Worm (Caenorhabditis elegans): ENCODE data around the gene H08J19.1.

Gene H08J19.1

DNA sequence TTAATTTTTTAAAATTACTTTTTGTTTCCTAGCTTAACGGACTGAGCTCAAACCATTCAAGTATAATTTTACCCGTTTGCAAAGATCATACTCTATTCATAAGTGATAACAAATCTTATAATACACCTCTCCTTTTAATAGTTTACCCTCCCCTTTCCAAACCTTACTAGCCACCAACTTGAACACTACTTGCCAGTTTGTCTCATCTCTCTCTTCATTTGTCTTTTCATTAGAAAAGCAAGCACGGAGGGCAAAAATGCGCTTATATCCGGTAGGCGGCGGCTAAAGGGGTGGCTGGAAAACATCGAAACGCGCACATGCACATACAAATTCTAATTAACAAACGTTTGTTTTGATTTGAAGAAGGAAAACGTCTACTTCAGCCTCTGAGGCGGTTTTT is 12.2 kb downstream of the H08J19.1 start:
- no peak for TF ChIP-seq unc-62 (GFP tag; optimal IDR thresholded peaks at IDR 0.05)

DNA sequence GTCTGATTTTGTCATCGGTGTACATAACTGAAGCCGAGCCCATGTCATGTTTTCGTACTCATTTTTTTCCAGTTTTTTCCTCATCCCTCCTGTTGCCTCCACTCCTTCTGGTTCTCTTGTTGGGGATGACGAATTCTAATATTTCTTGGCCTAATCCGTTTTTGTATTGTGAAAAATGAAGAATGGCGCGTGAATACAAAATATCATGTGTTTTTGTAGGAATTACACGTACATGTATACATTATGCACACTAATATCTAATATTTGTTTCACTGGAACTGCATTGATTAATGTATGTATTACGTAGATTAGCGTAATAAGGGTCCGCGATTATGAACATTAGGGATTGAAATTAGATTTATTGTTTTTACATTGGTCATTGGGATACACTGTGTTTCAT is 12.9 kb downstream of the H08J19.1 start:
- no peak for TF ChIP-seq unc-62 (GFP tag; optimal IDR thresholded peaks at IDR 0.05)

DNA sequence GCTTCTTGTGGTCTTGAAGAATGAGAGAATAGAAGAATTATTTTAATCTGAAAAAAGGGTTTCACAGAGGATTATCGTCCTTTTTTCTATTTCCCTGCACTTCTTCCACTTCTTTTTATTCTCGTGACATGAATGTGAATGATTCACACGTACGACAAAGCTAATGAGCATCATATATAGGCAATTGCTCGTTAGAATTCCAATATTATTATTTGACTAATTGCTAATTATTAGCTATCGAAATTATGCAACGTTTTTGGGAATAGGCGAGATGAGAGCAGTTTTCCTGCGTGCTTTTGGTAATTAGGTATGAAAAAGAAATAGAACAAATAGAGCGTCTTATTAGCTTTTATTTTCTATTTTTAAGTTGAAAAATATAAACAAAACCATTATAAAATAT is 15.0 kb downstream of the H08J19.1 start:
- no peak for TF ChIP-seq unc-62 (GFP tag; optimal IDR thresholded peaks at IDR 0.05)

DNA sequence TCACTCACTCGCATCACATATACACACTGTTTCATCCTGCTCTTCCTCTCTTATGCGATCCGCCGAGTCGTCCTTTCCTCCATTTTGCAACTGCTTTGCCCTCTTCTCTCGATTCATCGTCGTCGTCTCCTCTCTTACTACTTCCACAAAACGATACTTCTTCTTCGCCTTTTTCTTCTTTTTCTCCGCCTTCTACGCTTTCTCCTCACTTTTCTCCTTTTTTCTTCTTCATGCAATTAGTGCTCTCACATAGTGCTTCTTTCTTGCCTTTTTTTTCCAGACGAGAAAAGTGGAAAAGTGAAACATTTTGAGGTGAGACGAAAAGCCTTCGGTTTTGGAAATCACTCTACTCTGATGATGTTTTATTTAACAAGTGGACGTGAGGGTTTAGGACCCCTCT is 16.8 kb downstream of the H08J19.1 start:
- TF ChIP-seq unc-62 (GFP tag; optimal IDR thresholded peaks at IDR 0.05): no peak

DNA sequence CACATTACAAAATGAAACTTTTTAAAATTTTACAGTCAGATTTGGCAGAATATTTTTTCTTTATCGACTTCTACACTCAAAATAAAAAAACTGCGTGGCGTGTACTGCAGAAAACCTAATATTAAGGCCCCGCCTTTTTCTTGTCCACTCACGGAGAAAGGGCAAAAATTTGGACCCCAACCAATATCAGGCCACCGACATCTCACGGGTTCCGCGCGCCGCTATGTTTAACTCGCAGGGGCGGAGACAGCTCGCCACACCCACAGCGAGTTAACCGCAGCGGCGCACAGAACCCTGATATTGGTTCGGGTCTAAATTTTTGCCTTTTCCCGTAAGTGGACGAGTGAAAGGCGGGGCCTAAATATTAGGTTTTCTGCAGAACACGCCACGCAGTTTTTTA is 21.0 kb downstream of the H08J19.1 start:
- no peak for TF ChIP-seq unc-62 (GFP tag; optimal IDR thresholded peaks at IDR 0.05)

DNA sequence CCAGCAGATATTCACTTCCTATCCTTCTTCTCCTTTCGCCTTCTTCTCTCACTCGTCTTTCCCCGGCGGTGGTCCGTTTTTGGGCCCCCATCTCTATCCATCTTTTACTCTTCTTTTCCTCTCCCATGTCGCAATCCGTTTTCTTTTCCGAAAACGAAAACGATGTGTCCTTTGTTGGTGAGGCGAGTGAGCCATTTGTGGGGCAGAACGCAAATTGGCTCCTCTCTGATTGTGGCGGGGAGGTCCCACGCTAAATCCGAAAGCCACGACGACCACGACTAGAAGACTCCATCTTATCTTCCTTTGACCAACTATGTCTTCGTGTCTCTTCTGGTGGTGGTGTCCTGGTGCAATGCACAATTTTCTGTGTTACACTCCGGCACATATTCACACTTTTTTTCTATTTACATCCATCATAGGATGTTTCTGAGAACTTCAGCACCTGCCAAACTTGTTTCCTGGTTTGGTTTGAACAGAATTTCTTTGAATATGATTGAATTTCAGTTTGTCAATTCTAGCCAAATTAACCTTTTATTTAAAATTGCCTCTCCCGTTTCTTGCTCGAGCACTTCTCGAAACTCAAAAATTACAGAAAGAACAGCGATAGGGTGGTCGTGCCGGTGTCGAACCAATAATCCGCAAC is 23.6 kb downstream of the H08J19.1 start, which contains the start of gene pcdr-1:
pcdr-1 (plus strand) TSS at position 593 of the 643 bp plus-strand sequence.
- no peak for TF ChIP-seq unc-62 (GFP tag; optimal IDR thresholded peaks at IDR 0.05)

DNA sequence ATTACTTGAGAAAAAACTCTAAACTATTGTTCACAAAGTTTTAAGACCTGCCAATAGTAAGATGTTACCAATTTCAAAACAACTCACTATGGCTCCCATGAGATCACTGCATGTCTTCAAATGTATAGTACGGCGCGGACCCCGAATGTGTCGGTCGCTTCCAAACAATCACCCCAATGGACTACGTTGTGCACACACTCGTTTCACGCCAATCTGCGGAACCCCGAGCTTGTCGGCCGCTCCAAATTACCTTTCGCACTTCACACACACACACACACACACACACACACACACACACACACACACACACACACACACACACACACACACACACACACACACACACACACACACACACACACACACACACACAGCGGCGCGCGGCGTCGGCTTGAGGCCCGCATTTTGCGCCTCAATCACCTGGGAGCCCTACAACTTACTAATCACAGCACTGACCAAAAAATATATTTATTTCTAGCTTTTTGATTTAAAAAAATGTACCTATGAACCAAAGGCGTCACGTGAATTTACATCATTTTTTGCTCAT is 25.4 kb downstream of the H08J19.1 start:
- TF ChIP-seq unc-62 (GFP tag; optimal IDR thresholded peaks at IDR 0.05): no peak

DNA sequence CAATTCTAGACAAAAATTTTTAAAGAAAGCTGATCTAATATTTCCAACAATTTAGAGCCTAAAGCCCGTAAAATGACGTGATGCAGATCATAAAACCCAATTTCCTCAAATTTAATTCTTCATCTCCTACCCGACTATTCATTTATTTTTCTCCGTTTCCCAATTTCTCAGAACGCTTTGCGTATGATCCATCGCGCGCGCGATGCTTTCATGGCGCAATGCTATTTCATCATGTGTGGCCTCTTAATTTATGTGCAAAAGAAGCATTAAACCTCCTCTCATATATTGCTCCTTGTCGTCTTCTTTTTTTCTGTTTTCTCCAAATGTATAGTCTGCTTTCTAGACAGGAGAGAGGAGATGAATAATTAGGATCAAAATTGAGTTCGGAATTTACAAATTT is 26.0 kb downstream of the H08J19.1 start:
- TF ChIP-seq unc-62 (GFP tag; optimal IDR thresholded peaks at IDR 0.05): no peak

DNA sequence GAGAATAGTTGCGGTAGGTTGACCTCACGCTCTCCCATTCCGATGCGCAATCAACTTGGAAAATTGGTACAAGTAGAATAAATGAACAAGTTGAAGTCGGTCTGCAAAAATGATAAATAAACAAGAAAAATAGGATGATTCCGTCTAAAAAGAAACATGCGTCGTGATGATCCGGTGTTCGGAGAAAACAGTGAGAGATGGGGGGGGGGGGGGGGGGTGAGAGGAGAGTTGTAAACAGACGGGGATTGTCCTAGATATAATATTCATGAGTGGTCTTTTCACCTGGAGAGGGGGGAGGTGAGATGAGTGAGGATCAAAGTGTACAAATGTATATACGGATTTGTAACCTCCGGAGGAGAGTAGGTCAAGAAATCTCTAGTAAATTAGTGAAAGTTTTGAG is 32.9 kb downstream of the H08J19.1 start, which contains the start of gene F59D12.2:
F59D12.2 (minus strand) TSS at position 101 of the 400 bp plus-strand sequence.
- no peak for TF ChIP-seq unc-62 (GFP tag; optimal IDR thresholded peaks at IDR 0.05)

DNA sequence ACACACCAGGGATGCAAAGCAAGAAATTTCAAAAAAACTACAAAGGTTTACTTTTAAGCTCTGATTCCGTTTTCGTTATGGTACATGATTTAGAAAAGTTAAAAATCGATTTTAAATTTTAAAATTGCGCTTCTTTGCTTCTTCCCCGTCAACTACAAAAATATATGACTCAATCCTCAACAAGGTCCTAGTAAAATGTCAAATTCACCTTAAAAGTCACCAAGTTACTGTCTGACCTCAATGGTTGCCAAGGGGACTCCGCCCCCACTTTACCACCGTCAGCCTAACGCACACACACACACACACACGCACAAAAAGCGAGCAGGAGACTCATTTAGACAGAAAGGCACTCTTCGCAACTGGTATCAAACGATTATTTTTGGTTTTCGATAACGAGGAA is 38.7 kb downstream of the H08J19.1 start, which contains the start of gene gpn-1:
gpn-1 (plus strand) TSS at position 301 of the 400 bp plus-strand sequence.
- TF ChIP-seq unc-62 (GFP tag; optimal IDR thresholded peaks at IDR 0.05): no peak

DNA sequence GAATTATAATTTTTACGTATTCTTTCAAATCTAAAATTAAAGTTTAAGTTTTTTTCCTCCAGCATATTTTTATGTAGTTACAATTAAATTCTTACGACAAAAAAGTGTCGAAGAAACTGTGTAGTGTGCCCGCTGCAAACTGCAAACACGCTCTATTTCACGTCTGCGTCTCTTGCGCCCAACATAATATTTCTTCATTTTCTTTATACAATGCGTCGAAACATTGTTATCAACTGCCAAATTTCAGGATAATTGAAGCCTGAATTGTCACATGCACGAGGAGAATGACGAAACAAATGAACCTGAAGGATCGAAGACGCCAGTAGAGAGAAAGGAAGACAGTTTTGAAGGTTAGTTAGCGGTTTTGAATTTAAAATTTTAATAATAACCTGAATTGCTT is 46.5 kb downstream of the H08J19.1 start, which contains the start of gene C03H12.1:
C03H12.1 (plus strand) TSS at position 206 of the 400 bp plus-strand sequence.
- no peak for TF ChIP-seq unc-62 (GFP tag; optimal IDR thresholded peaks at IDR 0.05)

DNA sequence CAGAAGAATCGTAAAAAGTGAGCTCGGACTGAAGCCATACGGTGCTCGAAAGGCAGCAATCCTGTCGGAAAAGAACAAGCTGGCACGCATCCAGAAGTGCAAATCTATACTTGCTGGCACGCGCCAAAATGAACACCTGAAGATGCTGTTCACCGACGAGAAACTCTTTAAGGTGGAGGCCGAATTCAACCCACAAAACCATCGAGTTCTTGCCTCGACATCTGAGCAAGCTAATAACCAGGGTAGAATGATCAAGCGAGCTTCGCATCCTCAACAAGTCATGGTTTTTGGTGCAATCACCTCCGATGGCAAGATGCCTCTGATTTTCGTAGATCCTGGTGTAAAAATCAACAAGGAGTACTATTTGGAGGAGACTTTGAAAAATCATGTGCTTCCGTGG is 50.7 kb downstream of the H08J19.1 start:
- TF ChIP-seq unc-62 (GFP tag; optimal IDR thresholded peaks at IDR 0.05): no peak

Data from whole organism, dauer.